Worm (Caenorhabditis elegans) whole organism, young adult: ENCODE results near the gene ZK742.4.
A peak's percentile ranks its signal among the peaks of the same experiment; 100 is the strongest.

Experiments used
- B0019.2 ChIP-seq: fragments of 200-800 bp; sonication (Bioruptor generic); conservative IDR thresholded peaks from 2 replicates; pipeline ENCODE4 v1.3.6; 2022; ENCODE audit warnings: missing genetic modification reagents, missing genetic modification characterization, missing compliant biosample characterization
- B0336.3 ChIP-seq: fragments of 200-800 bp; sonication (Bioruptor generic); IDR thresholded peaks from 2 replicates; pipeline ENCODE4 v1.3.6; 2022; ENCODE audit warnings: missing genetic modification characterization, missing compliant biosample characterization
- F22D6.2 ChIP-seq: sonication (generic microtip); optimal IDR thresholded peaks from 2 replicates; lab custom pipeline; 2016; ENCODE audit warnings: mild to moderate bottlenecking, missing genetic modification characterization, missing compliant biosample characterization
- F23B12.7 ChIP-seq: sonication (generic microtip); optimal IDR thresholded peaks from 2 replicates; lab custom pipeline; 2017; ENCODE audit warnings: missing genetic modification characterization, mild to moderate bottlenecking, missing compliant biosample characterization, antibody characterized with exemption, moderate library complexity; ENCODE audit not compliant: insufficient read depth
- F55B11.4 ChIP-seq: sonication (generic microtip); optimal IDR thresholded peaks from 2 replicates; lab custom pipeline; 2016; ENCODE audit warnings: missing compliant biosample characterization, missing genetic modification characterization, borderline replicate concordance; ENCODE audit not compliant: insufficient read depth
- K11D2.4 ChIP-seq: fragments of 200-800 bp; sonication (Bioruptor generic); IDR thresholded peaks from 2 replicates; pipeline ENCODE4 v1.3.6; 2022; ENCODE audit warnings: missing genetic modification reagents, missing genetic modification characterization, missing compliant biosample characterization
- Y56A3A.18 ChIP-seq: fragments of 200-800 bp; sonication (Bioruptor generic); IDR thresholded peaks from 2 replicates; pipeline ENCODE4 v1.3.6; 2022; ENCODE audit warnings: missing genetic modification reagents, missing genetic modification characterization, missing compliant biosample characterization
- Y67H2A.10 ChIP-seq: fragments of 200-800 bp; sonication (Bioruptor generic); conservative IDR thresholded peaks from 2 replicates; pipeline ENCODE4 v1.3.6; 2022; ENCODE audit warnings: missing genetic modification reagents, missing genetic modification characterization, missing compliant biosample characterization
- ama-1 ChIP-seq, 3 experiments: fragments of 150-350 bp in 1 of 3; sonication (generic microtip) in 2 of 3; optimal IDR thresholded peaks; 2 replicates each; lab custom pipeline; 2014 to 2018; ENCODE audit warnings: missing biosample characterization in 2 of 3, missing genetic modification characterization in 2 of 3, missing genetic modification reagents in 2 of 3
- aptf-2 ChIP-seq: fragments of 200-800 bp; sonication (Bioruptor generic); conservative IDR thresholded peaks from 2 replicates; pipeline ENCODE4 v1.3.6; 2022; ENCODE audit warnings: missing genetic modification reagents, missing genetic modification characterization, missing compliant biosample characterization
- aptf-3 ChIP-seq: fragments of 200-800 bp; sonication (Bioruptor generic); IDR thresholded peaks from 2 replicates; pipeline ENCODE4 v1.3.6; 2022; ENCODE audit warnings: missing genetic modification characterization, missing compliant biosample characterization
- attf-6 ChIP-seq: fragments of 200-800 bp; sonication (Bioruptor generic); IDR thresholded peaks from 2 replicates; pipeline ENCODE4 v1.3.6; 2022; ENCODE audit warnings: missing genetic modification reagents, missing genetic modification characterization, missing compliant biosample characterization
- ceh-100 ChIP-seq: fragments of 200-800 bp; sonication (Bioruptor generic); IDR thresholded peaks from 2 replicates; pipeline ENCODE4 v1.3.6; 2022; ENCODE audit warnings: missing genetic modification reagents, missing genetic modification characterization, missing compliant biosample characterization
- ceh-27 ChIP-seq: fragments of 200-800 bp; sonication (Bioruptor generic); optimal IDR thresholded peaks from 2 replicates; lab custom pipeline; 2018; ENCODE audit warnings: mild to moderate bottlenecking, missing genetic modification characterization, moderate library complexity, missing compliant biosample characterization
- ceh-40 ChIP-seq: fragments of 200-800 bp; sonication (Bioruptor generic); IDR thresholded peaks from 2 replicates; pipeline ENCODE4 v1.3.6; 2022; ENCODE audit warnings: missing genetic modification characterization, missing compliant biosample characterization
- ceh-58 ChIP-seq: fragments of 200-800 bp; sonication (Bioruptor generic); IDR thresholded peaks from 2 replicates; pipeline ENCODE4 v1.3.6; 2022; ENCODE audit warnings: missing genetic modification characterization, missing compliant biosample characterization
- die-1 ChIP-seq: sonication (generic microtip); optimal IDR thresholded peaks from 2 replicates; lab custom pipeline; 2016; ENCODE audit warnings: missing genotype, mild to moderate bottlenecking, missing genetic modification characterization, missing compliant biosample characterization
- ekl-4 ChIP-seq: fragments of 200-800 bp; sonication (Bioruptor generic); IDR thresholded peaks from 2 replicates; pipeline ENCODE4 v1.3.6; 2022; ENCODE audit warnings: missing genetic modification reagents, missing genetic modification characterization, missing compliant biosample characterization
- gei-17 ChIP-seq: fragments of 200-800 bp; sonication (Bioruptor generic); optimal IDR thresholded peaks from 2 replicates; lab custom pipeline; 2018; ENCODE audit warnings: mild to moderate bottlenecking, missing genetic modification characterization, missing compliant biosample characterization
- hmg-1.2 ChIP-seq: fragments of 200-800 bp; sonication (Bioruptor generic); IDR thresholded peaks from 2 replicates; pipeline ENCODE4 v1.3.6; 2022; ENCODE audit warnings: missing genetic modification reagents, missing genetic modification characterization, missing compliant biosample characterization
- hmg-20 ChIP-seq: fragments of 200-800 bp; sonication (Bioruptor generic); IDR thresholded peaks from 2 replicates; pipeline ENCODE4 v1.3.6; 2022; ENCODE audit warnings: missing genetic modification reagents, missing genetic modification characterization, missing compliant biosample characterization
- let-526 ChIP-seq: fragments of 200-800 bp; sonication (Bioruptor generic); IDR thresholded peaks from 2 replicates; pipeline ENCODE4 v1.3.6; 2022; ENCODE audit warnings: missing genetic modification reagents, missing genetic modification characterization, missing compliant biosample characterization
- let-607 ChIP-seq, 2 experiments: fragments of 200-800 bp in 1 of 2; sonication (Bioruptor generic) in 1 of 2; sonication (generic microtip) in 1 of 2; optimal IDR thresholded peaks; 2 replicates each; lab custom pipeline; 2016 to 2018; ENCODE audit warnings: mild to moderate bottlenecking in 2 of 2, missing compliant biosample characterization in 2 of 2, missing genetic modification characterization in 2 of 2, moderate library complexity in 2 of 2, missing genotype in 1 of 2
- lin-26 ChIP-seq: fragments of 200-800 bp; sonication (Bioruptor generic); IDR thresholded peaks from 2 replicates; pipeline ENCODE4 v1.3.6; 2022; ENCODE audit warnings: missing genetic modification reagents, missing genetic modification characterization, missing compliant biosample characterization
- lin-35 ChIP-seq, 3 experiments: fragments of 150-350 bp in 2 of 3; sonication (generic microtip) in 1 of 3; optimal IDR thresholded peaks; 2 replicates each; lab custom pipeline; 2014 to 2018; ENCODE audit warnings: missing biosample characterization in 3 of 3, missing genetic modification characterization in 3 of 3, missing genetic modification reagents in 3 of 3
- madf-10 ChIP-seq: sonication (generic microtip); optimal IDR thresholded peaks from 2 replicates; lab custom pipeline; 2016; ENCODE audit warnings: mild to moderate bottlenecking, missing genetic modification characterization, missing compliant biosample characterization
- madf-6 ChIP-seq: fragments of 200-800 bp; sonication (Bioruptor generic); IDR thresholded peaks from 2 replicates; pipeline ENCODE4 v1.3.6; 2022; ENCODE audit warnings: missing genetic modification reagents, missing genetic modification characterization, missing compliant biosample characterization
- mxl-1 ChIP-seq: sonication (generic microtip); optimal IDR thresholded peaks from 2 replicates; lab custom pipeline; 2016; ENCODE audit warnings: missing genetic modification characterization, missing compliant biosample characterization
- nfya-2 ChIP-seq: fragments of 200-800 bp; sonication (Bioruptor generic); IDR thresholded peaks from 2 replicates; pipeline ENCODE4 v1.3.6; 2022; ENCODE audit warnings: missing genetic modification reagents, missing genetic modification characterization, missing compliant biosample characterization
- nhr-120 ChIP-seq: fragments of 200-800 bp; sonication (Bioruptor generic); IDR thresholded peaks from 2 replicates; pipeline ENCODE4 v1.3.6; 2022; ENCODE audit warnings: missing genetic modification characterization, missing compliant biosample characterization
- nhr-27 ChIP-seq: fragments of 200-800 bp; sonication (Bioruptor generic); optimal IDR thresholded peaks from 2 replicates; lab custom pipeline; 2018; ENCODE audit warnings: mild to moderate bottlenecking, missing genetic modification characterization, moderate library complexity, missing compliant biosample characterization
- nhr-80 ChIP-seq: sonication (generic microtip); optimal IDR thresholded peaks from 2 replicates; lab custom pipeline; 2016; ENCODE audit warnings: missing genetic modification characterization, missing compliant biosample characterization
- rec-8 ChIP-seq, 2 experiments: sonication (generic microtip); optimal IDR thresholded peaks; 2 replicates each; lab custom pipeline; 2016; ENCODE audit warnings: mild to moderate bottlenecking in 2 of 2, missing genetic modification characterization in 2 of 2, missing genetic modification reagents in 2 of 2, missing genotype in 2 of 2, missing biosample characterization in 1 of 2, missing compliant biosample characterization in 1 of 2, moderate library complexity in 1 of 2
- repo-1 ChIP-seq: sonication (generic microtip); optimal IDR thresholded peaks from 2 replicates; lab custom pipeline; 2017; ENCODE audit warnings: mild to moderate bottlenecking, missing genetic modification characterization, missing compliant biosample characterization
- sdz-38 ChIP-seq: sonication (generic microtip); optimal IDR thresholded peaks from 2 replicates; lab custom pipeline; 2016; ENCODE audit warnings: missing genotype, missing genetic modification characterization, missing compliant biosample characterization
- zfh-2 ChIP-seq: fragments of 200-800 bp; sonication (Bioruptor generic); conservative IDR thresholded peaks from 2 replicates; pipeline ENCODE4 v1.3.6; 2022; ENCODE audit warnings: missing genetic modification reagents, missing genetic modification characterization, missing compliant biosample characterization
- ztf-26 ChIP-seq: sonication (generic microtip); optimal IDR thresholded peaks from 2 replicates; lab custom pipeline; 2017; ENCODE audit warnings: missing genetic modification characterization, missing compliant biosample characterization
- ztf-28 ChIP-seq: fragments of 200-800 bp; sonication (Bioruptor generic); IDR thresholded peaks from 2 replicates; pipeline ENCODE4 v1.3.6; 2022; ENCODE audit warnings: missing genetic modification reagents, missing genetic modification characterization, missing compliant biosample characterization
- ztf-3 ChIP-seq: fragments of 200-800 bp; sonication (Bioruptor generic); optimal IDR thresholded peaks from 2 replicates; lab custom pipeline; 2018; ENCODE audit warnings: mild to moderate bottlenecking, missing genetic modification characterization, missing compliant biosample characterization

Gene ZK742.4

ce11 chrV:7848251-7848650 lies 36.7 kb upstream of the ZK742.4 start (continued):
- no peak for TF ChIP-seq aptf-3 (GFP tag; lab: Robert Waterston, UW)
- no peak for TF ChIP-seq ztf-26
- peak; percentile 90 for TF ChIP-seq zfh-2 (GFP tag; lab: Robert Waterston, UW)
- no peak for TF ChIP-seq B0019.2 (GFP tag; lab: Robert Waterston, UW)
- peak; percentile 30; the same call in 1 of the 2 replicates for TF ChIP-seq hmg-1.2 (GFP tag; lab: Robert Waterston, UW)
- no peak for TF ChIP-seq ceh-58 (GFP tag; lab: Robert Waterston, UW)
- no peak for TF ChIP-seq ekl-4
- no peak for TF ChIP-seq ceh-100 (GFP tag; lab: Robert Waterston, UW)
- no peak for TF ChIP-seq F55B11.4 (tag; lab: Kevin White, UChicago)
- TF ChIP-seq, all 124 proteins: peak for 13

ce11 chrV:7847687-7848086 lies 36.1 kb upstream of the ZK742.4 start:
- TF ChIP-seq ceh-58 (GFP tag; lab: Robert Waterston, UW), result no peak
- TF ChIP-seq K11D2.4 (GFP tag; lab: Robert Waterston, UW), result no peak
- no peak for TF ChIP-seq hmg-20 (GFP tag; lab: Robert Waterston, UW)
- no peak for TF ChIP-seq die-1 (tag; lab: Kevin White, UChicago)
- TF ChIP-seq F23B12.7, result no peak

ce11 chrV:7847170-7847569 lies 35.6 kb upstream of the ZK742.4 start, which contains the start of gene memo-1:
memo-1 (minus strand) TSS chrV:7847171.
- TF ChIP-seq nhr-80 (tag; lab: Kevin White, UChicago) (no peak), nhr-27 (tag; lab: Kevin White, UChicago) (no peak), ceh-27 (peak; percentile 26), rec-8 (tag; optimal IDR thresholded peaks at IDR 0.05; lab: Kevin White, UChicago) (no peak), Y56A3A.18 (GFP tag; lab: Robert Waterston, UW) (no peak), ama-1 (optimal IDR thresholded peaks at IDR 0.05; lab: Kevin White, UChicago) (peak; percentile 84), ama-1 (GFP tag; optimal IDR thresholded peaks at IDR 0.05; lab: Kevin White, UChicago) (no peak), hmg-1.2 (GFP tag; lab: Robert Waterston, UW) (0 out of 2 replicates have a peak, but pooled peaks have one; percentile 6), ztf-28 (no peak), F55B11.4 (tag; lab: Kevin White, UChicago) (no peak), B0336.3 (no peak), madf-6 (no peak), sdz-38 (no peak), ceh-40 (GFP tag; lab: Robert Waterston, UW) (no peak), aptf-2 (GFP tag; lab: Robert Waterston, UW) (no peak), lin-35 (GFP tag; optimal IDR thresholded peaks at IDR 0.05; lab: Kevin White, UChicago) (no peak), F22D6.2 (tag; lab: Kevin White, UChicago) (no peak), nfya-2 (GFP tag; lab: Robert Waterston, UW) (no peak)

ce11 chrV:7842228-7842627 lies 30.6 kb upstream of the ZK742.4 start, which contains the start of gene grd-8:
grd-8 (plus strand) TSS chrV:7842528.
- TF ChIP-seq nhr-120 (GFP tag; lab: Robert Waterston, UW), result no peak
- TF ChIP-seq F55B11.4 (tag; lab: Kevin White, UChicago), result no peak
- no peak for TF ChIP-seq mxl-1
- no peak for TF ChIP-seq attf-6 (GFP tag; lab: Robert Waterston, UW)
- TF ChIP-seq K11D2.4 (GFP tag; lab: Robert Waterston, UW), result no peak
- TF ChIP-seq ceh-40 (GFP tag; lab: Robert Waterston, UW), result no peak
- no peak for TF ChIP-seq B0336.3
- TF ChIP-seq let-526 (GFP tag; lab: Robert Waterston, UW), result no peak
- TF ChIP-seq lin-26 (GFP tag; lab: Robert Waterston, UW), result no peak
- TF ChIP-seq sdz-38, result no peak
- no peak for TF ChIP-seq ztf-3 (GFP tag; lab: Kevin White, UChicago)
- TF ChIP-seq gei-17 (GFP tag; lab: Kevin White, UChicago), result no peak
- TF ChIP-seq let-607 (tag; optimal IDR thresholded peaks at IDR 0.05; lab: Kevin White, UChicago), result no peak
- no peak for TF ChIP-seq Y67H2A.10 (GFP tag; lab: Robert Waterston, UW)
- no peak for TF ChIP-seq madf-10 (tag; lab: Kevin White, UChicago)
- no peak for TF ChIP-seq repo-1
